Worm (Caenorhabditis elegans): ENCODE data around the gene C17F4.8.

- TF ChIP-seq egl-27 (tag; optimal IDR thresholded peaks at IDR 0.05), result no peak
- no peak for TF ChIP-seq lin-39 (tag; optimal IDR thresholded peaks at IDR 0.05)
- no peak for TF ChIP-seq ama-1 (optimal IDR thresholded peaks at IDR 0.05)
- TF ChIP-seq peb-1 (tag; optimal IDR thresholded peaks at IDR 0.05), result no peak
- no peak for TF ChIP-seq unc-39 (tag; optimal IDR thresholded peaks at IDR 0.05)
- TF ChIP-seq blmp-1 (tag; optimal IDR thresholded peaks at IDR 0.05; ENCODE audit: insufficient read depth), result no peak
Measured at ce11 chrII:3264704-3265103, 30.1 kb upstream of the C17F4.8 start.
